Fruit fly (Drosophila melanogaster): ENCODE measurements around the gene CG12984.
A peak's percentile ranks its signal among the peaks of the same experiment; 100 is the strongest.

Gene CG12984

dm6 chr3L:21024965-21025833, 33.7 kb downstream of the CG12984 start (continued):
- TF ChIP-seq otp (GFP tag; IDR thresholded peaks at IDR 0.05) (no peak), CG10147 (GFP tag; optimal IDR thresholded peaks at IDR 0.05) (no peak), bsh (GFP tag; optimal IDR thresholded peaks at IDR 0.05) (peak in 1 of 2 experiments; percentile 30), NFAT (GFP tag; IDR thresholded peaks at IDR 0.05) (no peak), ci (GFP tag; IDR thresholded peaks at IDR 0.05) (no peak), zfh2 (GFP tag; optimal IDR thresholded peaks at IDR 0.05) (no peak), Dp (GFP tag; optimal IDR thresholded peaks at IDR 0.05) (no peak), ken (GFP tag; IDR thresholded peaks at IDR 0.05) (no peak), slp2 (GFP tag; optimal IDR thresholded peaks at IDR 0.05) (no peak), bcd (GFP tag; optimal IDR thresholded peaks at IDR 0.05) (no peak), CG15011 (GFP tag; optimal IDR thresholded peaks at IDR 0.05) (no peak), slou (GFP tag; optimal IDR thresholded peaks at IDR 0.05) (no peak), aop (GFP tag; IDR thresholded peaks at IDR 0.05) (no peak), h (optimal IDR thresholded peaks at IDR 0.05) (no peak), Taf1 (GFP tag; IDR thresholded peaks at IDR 0.05) (no peak), CG7839 (tag; optimal IDR thresholded peaks at IDR 0.05) (no peak), zfh1 (GFP tag; IDR thresholded peaks at IDR 0.05) (no peak), CG8478 (optimal IDR thresholded peaks at IDR 0.05) (no peak), fru (optimal IDR thresholded peaks at IDR 0.05) (no peak), CkIIα-i1 (GFP tag; IDR thresholded peaks at IDR 0.05) (no peak), CG12219 (GFP tag; optimal IDR thresholded peaks at IDR 0.05) (no peak), Abd-B (GFP tag; optimal IDR thresholded peaks at IDR 0.05) (no peak), Fer2 (tag; optimal IDR thresholded peaks at IDR 0.05) (no peak), CG12299 (tag; optimal IDR thresholded peaks at IDR 0.05) (no peak), her (GFP tag; optimal IDR thresholded peaks at IDR 0.05) (no peak), Dek (tag; optimal IDR thresholded peaks at IDR 0.05) (no peak), CG43689 (GFP tag; IDR thresholded peaks at IDR 0.05) (no peak), CG10979 (tag; optimal IDR thresholded peaks at IDR 0.05) (no peak), pfk (GFP tag; optimal IDR thresholded peaks at IDR 0.05) (no peak), rib (GFP tag; IDR thresholded peaks at IDR 0.05) (no peak), crol (GFP tag; IDR thresholded peaks at IDR 0.05) (0 out of 2 replicates have a peak, but pooled peaks have one; percentile 5), Chrac-16 (GFP tag; optimal IDR thresholded peaks at IDR 0.05) (no peak), pzg (GFP tag; optimal IDR thresholded peaks at IDR 0.05) (no peak), mld (GFP tag; IDR thresholded peaks at IDR 0.05; ENCODE audit: partially characterized antibody) (no peak), sens-2 (GFP tag; IDR thresholded peaks at IDR 0.05) (no peak), shn (GFP tag; optimal IDR thresholded peaks at IDR 0.05) (peak; percentile 6), CG16813 (GFP tag; IDR thresholded peaks at IDR 0.05; ENCODE audit: partially characterized antibody) (no peak), CG4820 (GFP tag; optimal IDR thresholded peaks at IDR 0.05) (no peak), CG11504 (tag; optimal IDR thresholded peaks at IDR 0.05) (no peak), hbn (GFP tag; IDR thresholded peaks at IDR 0.05; ENCODE audit: partially characterized antibody) (no peak), Oaz (GFP tag; IDR thresholded peaks at IDR 0.05) (no peak), Myb (GFP tag; optimal IDR thresholded peaks at IDR 0.05) (no peak), CG12769 (tag; optimal IDR thresholded peaks at IDR 0.05) (no peak), gsb-n (tag; optimal IDR thresholded peaks at IDR 0.05) (no peak), repo (GFP tag; optimal IDR thresholded peaks at IDR 0.05) (no peak), CG2120 (GFP tag; optimal IDR thresholded peaks at IDR 0.05) (peak; percentile 32), gcm2 (GFP tag; optimal IDR thresholded peaks at IDR 0.05) (no peak), Hr3 (GFP tag; optimal IDR thresholded peaks at IDR 0.05) (no peak), pb (GFP tag; optimal IDR thresholded peaks at IDR 0.05) (no peak), CG2712 (tag; optimal IDR thresholded peaks at IDR 0.05) (no peak), phol (tag; optimal IDR thresholded peaks at IDR 0.05) (no peak)
